Worm (Caenorhabditis elegans): ENCODE data around the gene srbc-70.

The srbc-70 gene

DNA sequence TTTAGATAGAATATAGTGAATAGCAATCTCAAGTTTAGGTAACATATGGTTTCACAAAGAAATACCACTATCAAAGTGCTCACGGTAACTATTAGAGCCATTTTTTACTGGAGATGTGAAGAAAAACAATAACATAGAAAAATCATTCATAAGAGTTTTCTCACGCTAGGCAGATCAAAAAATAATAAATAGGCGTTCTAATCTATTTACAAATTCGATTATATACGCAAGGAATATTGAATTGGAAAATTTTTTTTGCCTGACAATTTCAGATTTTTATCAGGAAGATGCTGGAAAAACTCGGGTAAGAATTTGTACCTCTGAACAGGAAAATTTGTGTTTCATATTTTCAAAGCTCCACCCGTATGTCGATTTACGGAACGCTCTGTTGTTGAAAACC lies at the start of gene srbc-70:
Gene srbc-70 (minus strand): TSS at position 101 of the 400 bp plus-strand sequence.
- TF ChIP-seq hlh-8 (tag; optimal IDR thresholded peaks at IDR 0.05) (no peak), sox-4 (tag; optimal IDR thresholded peaks at IDR 0.05) (no peak), rnt-1 (tag; optimal IDR thresholded peaks at IDR 0.05) (no peak), C38D4.7 (GFP tag; optimal IDR thresholded peaks at IDR 0.05) (no peak), ceh-14 (tag; optimal IDR thresholded peaks at IDR 0.05) (no peak), che-1 (tag; optimal IDR thresholded peaks at IDR 0.05) (no peak), ceh-2 (tag; optimal IDR thresholded peaks at IDR 0.05) (no peak), pax-1 (tag; optimal IDR thresholded peaks at IDR 0.05) (no peak)

DNA sequence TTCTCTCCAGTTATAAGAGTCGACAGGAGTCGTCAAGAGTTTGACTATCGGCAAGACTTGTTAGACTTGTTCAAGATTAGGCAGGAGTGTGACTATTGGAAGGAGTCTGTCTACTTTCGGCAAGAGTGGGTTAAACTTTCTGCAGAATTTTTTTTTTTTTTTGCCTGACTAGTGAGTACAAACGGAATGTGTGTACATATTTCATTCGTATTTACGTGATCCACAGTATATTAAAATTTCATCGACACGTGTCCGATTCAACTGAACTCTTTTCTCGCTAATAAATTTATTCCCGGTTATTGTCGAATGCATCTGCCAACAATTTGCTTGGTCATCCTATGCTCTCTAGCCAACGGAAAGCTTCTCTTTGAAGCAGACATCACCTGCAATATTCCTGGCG lies 44.4 kb upstream of the srbc-70 start, which contains the start of gene F36A4.1:
Gene F36A4.1 (plus strand): TSS at position 301 of the 400 bp plus-strand sequence.
- TF ChIP-seq K02D7.2 (tag; optimal IDR thresholded peaks at IDR 0.05) = no peak
- no peak for TF ChIP-seq tbx-2 (tag; optimal IDR thresholded peaks at IDR 0.05)
- no peak for TF ChIP-seq hlh-15 (tag; optimal IDR thresholded peaks at IDR 0.05)
- TF ChIP-seq lin-11 (tag; optimal IDR thresholded peaks at IDR 0.05) = no peak
- TF ChIP-seq zip-5 (tag; optimal IDR thresholded peaks at IDR 0.05) = no peak
- no peak for TF ChIP-seq nhr-232 (tag; optimal IDR thresholded peaks at IDR 0.05)
- no peak for TF ChIP-seq pha-2 (tag; optimal IDR thresholded peaks at IDR 0.05)
- no peak for TF ChIP-seq ttx-3 (tag; optimal IDR thresholded peaks at IDR 0.05)
- TF ChIP-seq C38D4.7 (GFP tag; optimal IDR thresholded peaks at IDR 0.05) = no peak
- no peak for TF ChIP-seq tbx-7 (tag; optimal IDR thresholded peaks at IDR 0.05)
- TF ChIP-seq sox-2 (GFP tag; IDR thresholded peaks at IDR 0.05) = no peak
- TF ChIP-seq ref-2 (tag; optimal IDR thresholded peaks at IDR 0.05) = no peak

DNA sequence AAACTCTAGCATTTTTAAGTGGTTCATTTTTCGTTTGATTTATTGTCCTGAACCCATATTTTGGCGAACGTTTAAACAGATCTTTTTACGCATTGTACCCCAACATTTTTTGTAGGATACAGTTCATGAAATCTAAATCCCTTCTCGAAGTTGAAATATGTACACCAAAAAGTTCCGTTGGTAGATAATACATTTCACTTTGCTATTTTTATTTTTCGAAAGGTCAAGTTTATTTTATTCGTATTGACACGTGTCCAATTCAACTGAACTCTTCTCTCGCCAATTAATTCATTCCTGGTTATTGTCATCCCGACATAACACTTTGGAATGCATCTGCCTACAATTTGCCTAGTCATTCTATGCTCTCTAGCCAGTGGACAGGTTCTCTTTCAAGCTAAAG lies 43.1 kb upstream of the srbc-70 start, which contains the start of gene F36A4.2:
Gene F36A4.2 (plus strand): TSS at position 301 of the 400 bp plus-strand sequence.
- TF ChIP-seq unc-3 (GFP tag; conservative IDR thresholded peaks at IDR 0.05) (no peak), unc-3 (tag; optimal IDR thresholded peaks at IDR 0.05) (no peak), elt-4 (tag; optimal IDR thresholded peaks at IDR 0.05) (no peak), zip-5 (tag; optimal IDR thresholded peaks at IDR 0.05) (no peak), ets-4 (tag; optimal IDR thresholded peaks at IDR 0.05) (no peak), C08G9.2 (tag; optimal IDR thresholded peaks at IDR 0.05) (no peak), ceh-14 (tag; optimal IDR thresholded peaks at IDR 0.05) (no peak), ref-2 (tag; optimal IDR thresholded peaks at IDR 0.05) (no peak), mec-3 (tag; optimal IDR thresholded peaks at IDR 0.05; ENCODE audit: borderline replicate concordance) (no peak), pag-3 (tag; optimal IDR thresholded peaks at IDR 0.05; ENCODE audit: borderline replicate concordance) (no peak), Y22D7AL.16 (tag; optimal IDR thresholded peaks at IDR 0.05) (no peak), tbx-7 (tag; optimal IDR thresholded peaks at IDR 0.05) (no peak), unc-42 (tag; optimal IDR thresholded peaks at IDR 0.05) (no peak), tbx-2 (tag; optimal IDR thresholded peaks at IDR 0.05) (no peak), ceh-19 (GFP tag; optimal IDR thresholded peaks at IDR 0.05) (no peak), ama-1 (optimal IDR thresholded peaks at IDR 0.05) (no peak), fax-1 (tag; optimal IDR thresholded peaks at IDR 0.05) (no peak)

DNA sequence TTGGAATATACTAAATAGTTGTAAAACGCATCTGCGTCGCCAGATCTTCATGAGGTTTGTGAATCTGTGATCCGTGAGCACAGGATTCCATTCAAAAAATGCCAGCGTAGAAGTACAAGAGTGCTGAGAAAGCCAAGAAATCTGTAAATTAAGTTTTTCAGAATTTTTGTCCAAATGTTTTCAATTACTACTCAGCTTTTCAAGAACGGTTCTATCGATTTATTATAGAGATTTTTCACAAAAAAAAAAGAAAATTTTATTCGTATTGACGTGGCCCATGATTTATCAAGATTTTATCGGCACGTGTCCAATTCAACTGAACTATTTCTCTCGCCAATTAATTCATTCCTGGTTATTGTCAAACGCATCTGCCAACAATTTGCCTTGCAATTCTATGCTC lies 41.5 kb upstream of the srbc-70 start, which contains the start of gene F36A4.3:
Gene F36A4.3 (plus strand): TSS at position 301 of the 400 bp plus-strand sequence.
- TF ChIP-seq mec-3 (tag; optimal IDR thresholded peaks at IDR 0.05; ENCODE audit: borderline replicate concordance) (no peak), dve-1 (tag; optimal IDR thresholded peaks at IDR 0.05) (no peak), unc-3 (GFP tag; conservative IDR thresholded peaks at IDR 0.05) (no peak), unc-3 (tag; optimal IDR thresholded peaks at IDR 0.05) (no peak), odd-2 (tag; optimal IDR thresholded peaks at IDR 0.05) (no peak), pqm-1 (tag; optimal IDR thresholded peaks at IDR 0.05) (no peak), sox-4 (tag; optimal IDR thresholded peaks at IDR 0.05) (no peak), pros-1 (tag; optimal IDR thresholded peaks at IDR 0.05) (no peak), pag-3 (tag; optimal IDR thresholded peaks at IDR 0.05; ENCODE audit: borderline replicate concordance) (no peak), elt-4 (tag; optimal IDR thresholded peaks at IDR 0.05) (no peak), pha-4 (tag; optimal IDR thresholded peaks at IDR 0.05) (no peak), elt-2 (tag; optimal IDR thresholded peaks at IDR 0.05) (no peak), pat-9 (tag; optimal IDR thresholded peaks at IDR 0.05) (no peak), T23F11.4 (GFP tag; optimal IDR thresholded peaks at IDR 0.05) (no peak), zip-5 (tag; optimal IDR thresholded peaks at IDR 0.05) (no peak), nfya-1 (tag; optimal IDR thresholded peaks at IDR 0.05) (no peak), tbx-7 (tag; optimal IDR thresholded peaks at IDR 0.05) (no peak), unc-42 (tag; optimal IDR thresholded peaks at IDR 0.05) (no peak)
